Worm (Caenorhabditis elegans): ENCODE measurements around the gene ZC504.1.

Gene ZC504.1

ce11 chrX:10419743-10420142 is 12.8 kb downstream of the ZC504.1 start, which contains the start of gene cdk-11.2 (continued):
- TF ChIP-seq mxl-2 (GFP tag; conservative IDR thresholded peaks at IDR 0.05) (no peak), unc-130 (GFP tag; optimal IDR thresholded peaks at IDR 0.05) (no peak), skn-1 (tag; optimal IDR thresholded peaks at IDR 0.05) (no peak), unc-39 (tag; optimal IDR thresholded peaks at IDR 0.05) (no peak), nhr-41 (GFP tag; IDR thresholded peaks at IDR 0.05) (no peak), nhr-76 (tag; optimal IDR thresholded peaks at IDR 0.05) (no peak), Y105C5A.15 (GFP tag; IDR thresholded peaks at IDR 0.05) (no peak), ztf-11 (tag; optimal IDR thresholded peaks at IDR 0.05) (no peak), ctbp-1 (GFP tag; IDR thresholded peaks at IDR 0.05) (no peak), fkh-10 (GFP tag; optimal IDR thresholded peaks at IDR 0.05) (peak; percentile 48), nhr-10 (tag; optimal IDR thresholded peaks at IDR 0.05) (no peak), lsy-2 (tag; optimal IDR thresholded peaks at IDR 0.05) (no peak), mdl-1 (tag; optimal IDR thresholded peaks at IDR 0.05) (peak in 1 of 2 experiments; percentile 64), nhr-237 (tag; optimal IDR thresholded peaks at IDR 0.05) (no peak), set-16 (GFP tag; IDR thresholded peaks at IDR 0.05) (no peak), hmg-1.1 (GFP tag; IDR thresholded peaks at IDR 0.05) (peak; percentile 43; the same call in 1 of the 2 replicates), egl-27 (tag; optimal IDR thresholded peaks at IDR 0.05) (no peak), Y75B8A.6 (GFP tag; IDR thresholded peaks at IDR 0.05) (no peak), zag-1 (tag; optimal IDR thresholded peaks at IDR 0.05) (no peak), dmd-9 (GFP tag; IDR thresholded peaks at IDR 0.05) (no peak), zip-11 (GFP tag; IDR thresholded peaks at IDR 0.05) (no peak), dve-1 (tag; optimal IDR thresholded peaks at IDR 0.05; ENCODE audit: insufficient read depth) (no peak), fos-1 (tag; optimal IDR thresholded peaks at IDR 0.05) (no peak), ceh-20 (GFP tag; IDR thresholded peaks at IDR 0.05) (no peak), ceh-32 (tag; optimal IDR thresholded peaks at IDR 0.05; ENCODE audit: poor library complexity) (no peak), lin-13 (GFP tag; optimal IDR thresholded peaks at IDR 0.05) (peak; percentile 32), F49E8.2 (tag; optimal IDR thresholded peaks at IDR 0.05; ENCODE audit: borderline replicate concordance) (no peak), hlh-11 (tag; optimal IDR thresholded peaks at IDR 0.05) (peak; percentile 58), D1046.2 (GFP tag; IDR thresholded peaks at IDR 0.05) (no peak), dmd-6 (GFP tag; IDR thresholded peaks at IDR 0.05) (peak; percentile 50)

- TF ChIP-seq aha-1 (tag) (peak; percentile 96), spr-1 (tag; optimal IDR thresholded peaks at IDR 0.05) (no peak)
Observed at ce11 chrX:10422714-10423113, 15.8 kb downstream of the ZC504.1 start.

- 0 out of 2 replicates have a peak, but pooled peaks have one; percentile 17 for TF ChIP-seq vab-7 (GFP tag; IDR thresholded peaks at IDR 0.05)
- TF ChIP-seq F10B5.3 (tag; optimal IDR thresholded peaks at IDR 0.05), result no peak
- no peak for TF ChIP-seq ZK546.5 (tag; optimal IDR thresholded peaks at IDR 0.05)
- TF ChIP-seq R02D3.7 (tag; optimal IDR thresholded peaks at IDR 0.05), result no peak
- TF ChIP-seq Y75B8A.6 (GFP tag; IDR thresholded peaks at IDR 0.05), result no peak
- TF ChIP-seq pha-4 (GFP tag; IDR thresholded peaks at IDR 0.05), result no peak
- no peak for TF ChIP-seq pha-4 (tag; optimal IDR thresholded peaks at IDR 0.05)
- peak; percentile 49; the same call in 1 of the 2 replicates for TF ChIP-seq set-16 (GFP tag; IDR thresholded peaks at IDR 0.05)
- no peak for TF ChIP-seq pqm-1 (tag; optimal IDR thresholded peaks at IDR 0.05)
- TF ChIP-seq egl-43 (GFP tag; IDR thresholded peaks at IDR 0.05), result 0 out of 2 replicates have a peak, but pooled peaks have one; percentile 9
- no peak for TF ChIP-seq ZK337.2 (GFP tag; IDR thresholded peaks at IDR 0.05)
- no peak for TF ChIP-seq unc-39 (tag; optimal IDR thresholded peaks at IDR 0.05)
- TF ChIP-seq snpc-1.2 (GFP tag; IDR thresholded peaks at IDR 0.05), result no peak
- TF ChIP-seq unc-62 (GFP tag; optimal IDR thresholded peaks at IDR 0.05 in 1 of 2), result no peak
- TF ChIP-seq unc-62 (tag; optimal IDR thresholded peaks at IDR 0.05), result no peak
- TF ChIP-seq daf-19 (GFP tag; conservative IDR thresholded peaks at IDR 0.05), result no peak
- TF ChIP-seq dve-1 (tag; optimal IDR thresholded peaks at IDR 0.05; ENCODE audit: insufficient read depth), result no peak
Observed at ce11 chrX:10424744-10425143, 17.8 kb downstream of the ZC504.1 start.
